Fruit fly (Drosophila melanogaster) whole organism, embryonic: ENCODE data around the gene CG43407.

Source experiments
- Abd-B ChIP-seq: fragments of 200-800 bp; sonication (Bioruptor generic); optimal IDR thresholded peaks from 2 replicates; lab custom pipeline; 2018; ENCODE audit warnings: missing biosample characterization, mild to moderate bottlenecking, missing genetic modification characterization, moderate library complexity
- Atf3 ChIP-seq: fragments of 200-800 bp; sonication (Bioruptor generic); optimal IDR thresholded peaks from 3 replicates; lab custom pipeline; 2016; ENCODE audit warnings: missing biosample characterization, missing genetic modification characterization
- CG11093 ChIP-seq: fragments of 200-800 bp; sonication (Bioruptor generic); IDR thresholded peaks from 3 replicates; pipeline ENCODE4 v1.3.6; 2022; ENCODE audit warnings: missing biosample characterization, missing genetic modification characterization
- CG11247 ChIP-seq: fragments of 200-800 bp; sonication (Bioruptor generic); IDR thresholded peaks from 2 replicates; pipeline ENCODE4 v1.3.6; 2022; ENCODE audit warnings: missing biosample characterization, missing genetic modification characterization
- CG12219 ChIP-seq: fragments of 200-800 bp; sonication (Bioruptor generic); optimal IDR thresholded peaks from 3 replicates; lab custom pipeline; 2018; ENCODE audit warnings: missing biosample characterization, mild to moderate bottlenecking, missing genetic modification characterization
- CG14050 ChIP-seq: fragments of 200-800 bp; sonication (Bioruptor generic); IDR thresholded peaks from 3 replicates; pipeline ENCODE4 v1.3.6; 2022; ENCODE audit warnings: missing biosample characterization, missing genetic modification characterization
- CG14965 ChIP-seq: fragments of 200-800 bp; sonication (Bioruptor generic); optimal IDR thresholded peaks from 2 replicates; lab custom pipeline; 2016; ENCODE audit warnings: missing biosample characterization, missing genetic modification characterization, borderline replicate concordance
- CG15011 ChIP-seq: fragments of 200-800 bp; sonication (Bioruptor generic); optimal IDR thresholded peaks from 3 replicates; lab custom pipeline; 2018; ENCODE audit warnings: missing biosample characterization, mild to moderate bottlenecking, missing genetic modification characterization
- CG15073 ChIP-seq: fragments of 200-800 bp; sonication (Bioruptor generic); optimal IDR thresholded peaks from 2 replicates; lab custom pipeline; 2016; ENCODE audit warnings: missing biosample characterization, missing genetic modification characterization
- CG15514 ChIP-seq: fragments of 200-800 bp; sonication (Bioruptor generic); optimal IDR thresholded peaks from 3 replicates; lab custom pipeline; 2017; ENCODE audit warnings: missing biosample characterization, missing genetic modification characterization, mild to moderate bottlenecking, moderate library complexity, missing genetic modification reagents
- CG17328 ChIP-seq: fragments of 200-800 bp; sonication (Bioruptor generic); IDR thresholded peaks from 2 replicates; pipeline ENCODE4 v1.3.6; 2022; ENCODE audit warnings: missing biosample characterization, missing genetic modification characterization
- CG2889 ChIP-seq: fragments of 200-800 bp; sonication (Bioruptor generic); IDR thresholded peaks from 3 replicates; pipeline ENCODE4 v1.3.6; 2022; ENCODE audit warnings: missing biosample characterization, missing genetic modification characterization
- CG31365 ChIP-seq: fragments of 200-800 bp; sonication (Bioruptor generic); optimal IDR thresholded peaks from 2 replicates; lab custom pipeline; 2018; ENCODE audit warnings: missing biosample characterization, mild to moderate bottlenecking, missing genetic modification characterization
- CG4424 ChIP-seq: fragments of 200-800 bp; sonication (Bioruptor generic); optimal IDR thresholded peaks from 3 replicates; lab custom pipeline; 2016; ENCODE audit warnings: missing biosample characterization, missing genetic modification characterization
- CG4730 ChIP-seq: fragments of 200-800 bp; sonication (Bioruptor generic); IDR thresholded peaks from 2 replicates; pipeline ENCODE4 v1.3.6; 2022; ENCODE audit warnings: missing biosample characterization, missing genetic modification characterization
- CG6683 ChIP-seq: fragments of 200-800 bp; sonication (Bioruptor generic); optimal IDR thresholded peaks from 2 replicates; lab custom pipeline; 2017; ENCODE audit warnings: missing biosample characterization, mild to moderate bottlenecking, missing genetic modification characterization, missing genetic modification reagents
- CG6689 ChIP-seq: fragments of 200-800 bp; sonication (Bioruptor generic); IDR thresholded peaks from 2 replicates; pipeline ENCODE4 v1.3.6; 2022; ENCODE audit warnings: missing biosample characterization, missing genetic modification characterization
- CG7357 ChIP-seq: fragments of 200-800 bp; sonication (Bioruptor generic); IDR thresholded peaks from 3 replicates; pipeline ENCODE4 v1.3.6; 2022; ENCODE audit warnings: missing biosample characterization, missing genetic modification characterization
- CG8478 ChIP-seq: fragments of >200 bp; optimal IDR thresholded peaks from 2 replicates; lab custom pipeline; 2018
- CG9437 ChIP-seq: fragments of 200-800 bp; sonication (Bioruptor generic); optimal IDR thresholded peaks from 2 replicates; lab custom pipeline; 2018; ENCODE audit warnings: missing biosample characterization, mild to moderate bottlenecking, missing genetic modification characterization
- D ChIP-seq, 2 experiments: fragments of 200-800 bp in 1 of 2; fragments of >200 bp in 1 of 2; sonication (Bioruptor generic) in 1 of 2; optimal IDR thresholded peaks; 2 replicates in 1 of 2; 3 replicates in 1 of 2; lab custom pipeline; 2017; ENCODE audit warnings: mild to moderate bottlenecking in 1 of 2, missing biosample characterization in 1 of 2, missing genetic modification characterization in 1 of 2, missing genetic modification reagents in 1 of 2
- Ets65A ChIP-seq: fragments of 200-800 bp; sonication (Bioruptor generic); peaks from one replicate; lab custom pipeline; 2016; ENCODE audit warnings: missing biosample characterization, missing genetic modification characterization
- HLH3B ChIP-seq: fragments of 200-800 bp; sonication (Bioruptor generic); IDR thresholded peaks from 2 replicates; pipeline ENCODE4 v1.3.6; 2022; ENCODE audit warnings: missing biosample characterization, missing genetic modification characterization
- Hand ChIP-seq: fragments of 200-800 bp; sonication (Bioruptor generic); optimal IDR thresholded peaks from 2 replicates; lab custom pipeline; 2017; ENCODE audit warnings: mild to moderate bottlenecking, missing biosample characterization, missing genetic modification reagents, missing genetic modification characterization
- Hmr ChIP-seq: fragments of 200-800 bp; sonication (Bioruptor generic); optimal IDR thresholded peaks from 3 replicates; lab custom pipeline; 2017; ENCODE audit warnings: mild to moderate bottlenecking, missing biosample characterization, missing genetic modification reagents, missing genetic modification characterization
- Hr51 ChIP-seq, 2 experiments: fragments of 200-800 bp; sonication (Bioruptor generic); optimal IDR thresholded peaks; 2 replicates in 1 of 2; 3 replicates in 1 of 2; lab custom pipeline; 2016 to 2018; ENCODE audit warnings: missing biosample characterization in 2 of 2, missing genetic modification characterization in 2 of 2, mild to moderate bottlenecking in 1 of 2, moderate library complexity in 1 of 2
- Lhr ChIP-seq: fragments of 200-800 bp; sonication (Bioruptor generic); optimal IDR thresholded peaks from 3 replicates; lab custom pipeline; 2017; ENCODE audit warnings: mild to moderate bottlenecking, missing biosample characterization, missing genetic modification reagents, missing genetic modification characterization
- NFAT ChIP-seq: fragments of 200-800 bp; sonication (Bioruptor generic); IDR thresholded peaks from 2 replicates; pipeline ENCODE4 v1.3.6; 2022; ENCODE audit warnings: missing biosample characterization, missing genetic modification characterization
- Nf-YB ChIP-seq: fragments of 200-800 bp; sonication (Bioruptor generic); optimal IDR thresholded peaks from 3 replicates; lab custom pipeline; 2019; ENCODE audit warnings: missing biosample characterization, mild to moderate bottlenecking, missing genetic modification characterization, moderate library complexity
- Tbp ChIP-seq: fragments of >200 bp; optimal IDR thresholded peaks from 2 replicates; lab custom pipeline; 2018; ENCODE audit warnings: missing biosample characterization, missing genetic modification characterization
- Trl ChIP-seq, 3 experiments: fragments of >200 bp in 2 of 3; fragments of 200-800 bp in 1 of 3; sonication (Bioruptor generic) in 1 of 3; optimal IDR thresholded peaks; 2 replicates in 1 of 3; 3 replicates in 2 of 3; lab custom pipeline; 2016 to 2017; ENCODE audit warnings: missing biosample characterization in 1 of 3, missing genetic modification characterization in 1 of 3
- Xrp1 ChIP-seq: fragments of 200-800 bp; sonication (Bioruptor generic); IDR thresholded peaks from 2 replicates; pipeline ENCODE4 v1.3.6; 2022; ENCODE audit warnings: missing biosample characterization, missing genetic modification characterization
- al ChIP-seq: fragments of 200-800 bp; sonication (Bioruptor generic); IDR thresholded peaks from 2 replicates; pipeline ENCODE4 v1.3.6; 2022; ENCODE audit warnings: missing biosample characterization, missing genetic modification characterization
- ap ChIP-seq: fragments of 200-800 bp; sonication (Bioruptor generic); IDR thresholded peaks from 2 replicates; pipeline ENCODE4 v1.3.6; 2022; ENCODE audit warnings: missing biosample characterization, missing genetic modification characterization
- ase ChIP-seq: fragments of 200-800 bp; sonication (Bioruptor generic); IDR thresholded peaks from 3 replicates; pipeline ENCODE4 v1.3.6; 2022; ENCODE audit warnings: missing biosample characterization, missing genetic modification characterization
- cg ChIP-seq: fragments of 200-800 bp; sonication (Bioruptor generic); optimal IDR thresholded peaks from 3 replicates; lab custom pipeline; 2019; ENCODE audit warnings: missing biosample characterization, mild to moderate bottlenecking, missing genetic modification characterization, moderate library complexity
- corto ChIP-seq: fragments of 200-800 bp; sonication (Bioruptor generic); optimal IDR thresholded peaks from 2 replicates; lab custom pipeline; 2016; ENCODE audit warnings: missing biosample characterization, mild to moderate bottlenecking, missing genetic modification characterization, moderate library complexity
- fd64A ChIP-seq: fragments of 200-800 bp; sonication (Bioruptor generic); optimal IDR thresholded peaks from 3 replicates; lab custom pipeline; 2018; ENCODE audit warnings: missing biosample characterization, mild to moderate bottlenecking, missing genetic modification characterization
- jing ChIP-seq: fragments of 200-800 bp; sonication (Bioruptor generic); optimal IDR thresholded peaks from 2 replicates; lab custom pipeline; 2018; ENCODE audit warnings: missing biosample characterization, mild to moderate bottlenecking, missing genetic modification characterization
- knrl ChIP-seq: fragments of 200-800 bp; sonication (Bioruptor generic); IDR thresholded peaks from 3 replicates; pipeline ENCODE4 v1.3.6; 2022; ENCODE audit warnings: missing biosample characterization, missing genetic modification characterization; ENCODE audit not compliant: partially characterized antibody
- luna ChIP-seq: fragments of 200-800 bp; sonication (Bioruptor generic); optimal IDR thresholded peaks from 2 replicates; lab custom pipeline; 2016; ENCODE audit warnings: missing biosample characterization, missing genetic modification characterization
- odd ChIP-seq: fragments of 200-800 bp; sonication (Bioruptor generic); optimal IDR thresholded peaks from 2 replicates; lab custom pipeline; 2017; ENCODE audit warnings: missing biosample characterization, mild to moderate bottlenecking, missing genetic modification characterization
- pho ChIP-seq: fragments of 200-800 bp; sonication (Bioruptor generic); optimal IDR thresholded peaks from 2 replicates; lab custom pipeline; 2016; ENCODE audit warnings: missing biosample characterization, missing genetic modification characterization
- schlank ChIP-seq: fragments of 200-800 bp; sonication (Bioruptor generic); optimal IDR thresholded peaks from 2 replicates; lab custom pipeline; 2018; ENCODE audit warnings: missing biosample characterization, mild to moderate bottlenecking, missing genetic modification characterization
- sens ChIP-seq: fragments of 200-800 bp; sonication (Bioruptor generic); peaks from one replicate; lab custom pipeline; 2016; ENCODE audit warnings: missing biosample characterization, missing genetic modification characterization
- ssp ChIP-seq: fragments of 200-800 bp; sonication (Bioruptor generic); IDR thresholded peaks from 2 replicates; pipeline ENCODE4 v1.3.6; 2022; ENCODE audit warnings: missing biosample characterization, missing genetic modification characterization
- tll ChIP-seq, 2 experiments: fragments of 200-800 bp in 1 of 2; fragments of >200 bp in 1 of 2; sonication (Bioruptor generic) in 1 of 2; optimal IDR thresholded peaks; 2 replicates each; lab custom pipeline; 2017 to 2019; ENCODE audit warnings: missing biosample characterization in 2 of 2, missing genetic modification characterization in 2 of 2, mild to moderate bottlenecking in 1 of 2, moderate library complexity in 1 of 2
- unc-4 ChIP-seq: fragments of 200-800 bp; sonication (Bioruptor generic); IDR thresholded peaks from 2 replicates; pipeline ENCODE4 v1.3.6; 2022; ENCODE audit warnings: missing biosample characterization, missing genetic modification characterization; ENCODE audit not compliant: partially characterized antibody
- vvl ChIP-seq: fragments of 200-800 bp; sonication (Bioruptor generic); IDR thresholded peaks from 2 replicates; pipeline ENCODE4 v1.3.6; 2022; ENCODE audit warnings: missing biosample characterization, missing genetic modification characterization

The CG43407 gene

dm6 chr3L:19097665-19098082 is 44.5 kb upstream of the CG43407 start, which contains the start of the genes Naxd and CG14079 (continued):
- TF ChIP-seq unc-4 (GFP tag; lab: Robert Waterston, UW) (no peak), sens (GFP tag; lab: Kevin White, UChicago) (peak; percentile 79), CG15073 (no peak), Nf-YB (peak; percentile 47), knrl (peak; percentile 43; the same call in 1 of the 3 replicates), CG6683 (GFP tag; lab: Kevin White, UChicago) (no peak), vvl (GFP tag; lab: Robert Waterston, UW) (no peak; the same call in 1 of the 2 replicates), CG4730 (peak; percentile 42; the same call in 1 of the 2 replicates), schlank (no peak), Xrp1 (GFP tag; lab: Robert Waterston, UW) (peak; percentile 74; the same call in 1 of the 2 replicates), CG7357 (GFP tag; lab: Robert Waterston, UW) (peak; percentile 75), CG17328 (GFP tag; lab: Robert Waterston, UW) (no peak; the same call in 1 of the 2 replicates), CG31365 (tag; lab: Kevin White, UChicago) (no peak), CG11093 (GFP tag; lab: Robert Waterston, UW) (peak; percentile 64; the same call in 1 of the 3 replicates), Atf3 (GFP tag; lab: Kevin White, UChicago) (no peak), Lhr (GFP tag; lab: Kevin White, UChicago) (peak; percentile 27), CG14050 (GFP tag; lab: Robert Waterston, UW) (no peak; the same call in 2 of the 3 replicates), odd (GFP tag; lab: Kevin White, UChicago) (no peak), Hmr (GFP tag; lab: Kevin White, UChicago) (peak; percentile 68), CG2889 (0 out of 3 replicates have a peak, but pooled peaks have one; percentile 49), CG14965 (GFP tag; lab: Kevin White, UChicago) (no peak), HLH3B (peak; percentile 52; the same call in 1 of the 2 replicates), Trl (optimal IDR thresholded peaks at IDR 0.05; lab: Kevin White, UChicago) (no peak), Trl (GFP tag; optimal IDR thresholded peaks at IDR 0.05; lab: Kevin White, UChicago) (peak; percentile 26), Abd-B (GFP tag; lab: Kevin White, UChicago) (peak; percentile 41), CG15011 (GFP tag; lab: Kevin White, UChicago) (no peak), fd64A (GFP tag; lab: Kevin White, UChicago) (no peak), al (GFP tag; lab: Robert Waterston, UW) (peak; percentile 49; the same call in 1 of the 2 replicates), NFAT (GFP tag; lab: Robert Waterston, UW) (0 out of 2 replicates have a peak, but pooled peaks have one; percentile 37), CG11247 (GFP tag; lab: Robert Waterston, UW) (no peak), ase (peak; percentile 70), D (optimal IDR thresholded peaks at IDR 0.05; lab: Kevin White, UChicago) (no peak), D (GFP tag; optimal IDR thresholded peaks at IDR 0.05; lab: Kevin White, UChicago) (no peak), CG15514 (peak; percentile 37), Ets65A (peak; percentile 90), Hr51 (GFP tag; optimal IDR thresholded peaks at IDR 0.05; lab: Kevin White, UChicago) (peak in 1 of 2 experiments; percentile 71), CG12219 (GFP tag; lab: Kevin White, UChicago) (no peak), CG8478 (lab: Kevin White, UChicago) (no peak), ssp (GFP tag; lab: Robert Waterston, UW) (peak; percentile 89), corto (GFP tag; lab: Kevin White, UChicago) (no peak), tll (GFP tag; optimal IDR thresholded peaks at IDR 0.05; lab: Kevin White, UChicago) (no peak), Tbp (no peak), cg (GFP tag; lab: Kevin White, UChicago) (no peak), Hand (GFP tag; lab: Kevin White, UChicago) (no peak), pho (GFP tag; lab: Kevin White, UChicago) (no peak), luna (GFP tag; lab: Kevin White, UChicago) (no peak), CG6689 (GFP tag; lab: Robert Waterston, UW) (peak; percentile 34; the same call in 1 of the 2 replicates), CG4424 (GFP tag; lab: Kevin White, UChicago) (peak; percentile 38), jing (GFP tag; lab: Kevin White, UChicago) (no peak), ap (GFP tag; lab: Robert Waterston, UW) (peak; percentile 68), CG9437 (peak; percentile 40)
